Worm (Caenorhabditis elegans): Measurements from ENCODE around the gene cpg-8.

DNA sequence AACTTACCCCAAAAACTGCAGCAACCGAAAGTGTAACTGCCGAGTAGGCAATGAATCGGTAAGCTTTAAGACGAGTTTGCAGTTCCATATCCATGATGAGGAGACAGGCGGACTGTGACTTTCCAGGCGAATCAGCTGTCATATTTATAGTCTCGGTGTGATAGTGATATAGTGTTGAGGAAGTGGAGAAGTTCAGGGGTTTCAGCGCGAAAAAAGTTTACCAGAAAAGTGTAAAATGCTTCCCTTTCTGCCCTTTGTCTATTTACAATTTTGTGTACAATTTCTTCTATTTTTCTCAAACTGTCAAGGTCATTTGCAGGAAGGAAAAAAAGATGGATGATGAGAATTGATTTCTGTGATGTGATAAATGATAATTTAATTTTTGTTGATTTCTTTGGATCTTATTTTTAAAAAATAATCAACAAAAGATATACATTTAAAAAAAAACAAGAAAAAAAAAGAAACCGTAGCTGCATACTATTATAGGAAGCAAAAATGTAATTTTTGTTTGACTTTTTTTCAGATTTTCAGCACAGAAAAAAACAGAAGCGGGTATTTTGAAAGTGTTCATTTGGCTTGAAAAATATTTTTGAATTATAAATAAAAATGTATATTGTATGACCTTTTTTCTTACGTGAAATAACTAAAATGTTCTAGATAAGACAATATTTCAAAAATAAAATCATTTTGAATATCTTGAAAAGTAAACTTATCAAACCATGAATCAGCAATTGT is 38.2 kb downstream of the cpg-8 start, which contains the start of the genes col-139 and F41F3.1:
- TF ChIP-seq F13H6.1 (tag; optimal IDR thresholded peaks at IDR 0.05) (no peak), elt-3 (tag; optimal IDR thresholded peaks at IDR 0.05) (no peak), blmp-1 (tag; optimal IDR thresholded peaks at IDR 0.05; ENCODE audit: insufficient read depth) (no peak), unc-62 (GFP tag; optimal IDR thresholded peaks at IDR 0.05) (no peak), skn-1 (tag; optimal IDR thresholded peaks at IDR 0.05) (no peak), nhr-6 (tag; optimal IDR thresholded peaks at IDR 0.05) (no peak), dmd-4 (tag; optimal IDR thresholded peaks at IDR 0.05) (no peak), zag-1 (tag; optimal IDR thresholded peaks at IDR 0.05) (no peak), ama-1 (optimal IDR thresholded peaks at IDR 0.05) (no peak), sma-3 (GFP tag; optimal IDR thresholded peaks at IDR 0.05) (no peak), nhr-129 (tag; optimal IDR thresholded peaks at IDR 0.05) (no peak), lin-13 (GFP tag; optimal IDR thresholded peaks at IDR 0.05) (no peak), elt-1 (tag; optimal IDR thresholded peaks at IDR 0.05) (no peak)
